Worm (Caenorhabditis elegans) whole organism, L4 larva: ENCODE measurements around the gene F47F2.1.

ENCODE experiments used
- aha-1 ChIP-seq: fragments of 150-350 bp; peaks from one replicate; lab custom pipeline; 2014; ENCODE audit warnings: missing biosample characterization, missing genetic modification characterization
- nhr-11 ChIP-seq: fragments of 150-350 bp; optimal IDR thresholded peaks from 2 replicates; lab custom pipeline; 2014; ENCODE audit warnings: missing biosample characterization, missing genetic modification characterization
- nhr-41 ChIP-seq: fragments of 200-800 bp; sonication (Bioruptor generic); IDR thresholded peaks from 2 replicates; pipeline ENCODE4 v1.3.6; 2022; ENCODE audit warnings: missing genetic modification reagents, missing genetic modification characterization, missing compliant biosample characterization
- pha-4 ChIP-seq, 2 experiments: fragments of 150-350 bp in 1 of 2; fragments of 200-800 bp in 1 of 2; sonication (Bioruptor generic) in 1 of 2; IDR thresholded peaks in 1 of 2; optimal IDR thresholded peaks in 1 of 2; 2 replicates each; pipeline versions ENCODE4 v1.3.6 to Lab custom; 2014 to 2022; ENCODE audit warnings: missing genetic modification characterization in 2 of 2, missing genetic modification reagents in 2 of 2, missing biosample characterization in 1 of 2, missing compliant biosample characterization in 1 of 2
- snpc-4 ChIP-seq: fragments of 150-350 bp; optimal IDR thresholded peaks from 2 replicates; lab custom pipeline; 2014; ENCODE audit warnings: missing biosample characterization, missing genetic modification characterization
- unc-39 ChIP-seq: sonication (generic microtip); optimal IDR thresholded peaks from 2 replicates; lab custom pipeline; 2017; ENCODE audit warnings: missing biosample characterization, missing genetic modification characterization
- zfp-2 ChIP-seq: sonication (generic microtip); optimal IDR thresholded peaks from 2 replicates; lab custom pipeline; 2016; ENCODE audit warnings: mild to moderate bottlenecking, missing genetic modification characterization, missing compliant biosample characterization
- zip-11 ChIP-seq: fragments of 200-800 bp; sonication (Bioruptor generic); IDR thresholded peaks from 2 replicates; pipeline ENCODE4 v1.3.6; 2022; ENCODE audit warnings: missing genetic modification characterization, missing compliant biosample characterization

DNA sequence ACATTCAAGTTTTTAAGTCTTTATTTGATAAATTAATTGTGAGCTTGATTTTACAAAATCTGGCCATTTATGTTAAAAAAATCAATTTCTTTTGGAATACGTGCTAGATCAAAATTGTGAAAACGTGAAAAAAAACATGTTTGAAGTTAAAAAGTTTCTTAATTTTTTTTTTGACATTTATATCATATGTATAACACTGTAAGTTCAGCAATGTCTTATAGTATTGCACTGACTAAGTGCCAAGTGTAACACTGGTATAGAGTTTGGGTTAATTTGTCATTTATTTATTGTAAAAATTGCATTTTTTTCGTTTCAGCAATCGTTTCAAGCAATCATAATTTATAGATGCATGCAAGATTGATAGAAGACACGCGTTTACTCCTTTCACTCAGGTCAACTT is 59.6 kb downstream of the F47F2.1 start:
- TF ChIP-seq nhr-11 (no peak), snpc-4 (tag; lab: Kevin White, UChicago) (no peak), nhr-41 (no peak), pha-4 (GFP tag; IDR thresholded peaks at IDR 0.05; lab: Robert Waterston, UW) (no peak), pha-4 (tag; optimal IDR thresholded peaks at IDR 0.05; lab: Kevin White, UChicago) (no peak), unc-39 (tag; lab: Kevin White, UChicago) (no peak), zip-11 (GFP tag; lab: Robert Waterston, UW) (no peak), aha-1 (tag; lab: Kevin White, UChicago) (peak; percentile 96), zfp-2 (tag; lab: Kevin White, UChicago) (no peak)
